Fruit fly (Drosophila melanogaster) whole organism, embryonic: Measurements from ENCODE around the gene Hsp110.

Experiments used
- Abd-B ChIP-seq: fragments of 200-800 bp; sonication (Bioruptor generic); optimal IDR thresholded peaks from 2 replicates; lab custom pipeline; 2018; ENCODE audit warnings: missing biosample characterization, mild to moderate bottlenecking, missing genetic modification characterization, moderate library complexity
- Awh ChIP-seq: fragments of 200-800 bp; sonication (Bioruptor generic); IDR thresholded peaks from 2 replicates; pipeline ENCODE4, ENCODE4 v1.3.6; 2022; ENCODE audit warnings: missing biosample characterization, missing genetic modification characterization
- B-H2 ChIP-seq: fragments of 200-800 bp; sonication (Bioruptor generic); optimal IDR thresholded peaks from 2 replicates; lab custom pipeline; 2018; ENCODE audit warnings: missing biosample characterization, mild to moderate bottlenecking, missing genetic modification characterization
- Bgb ChIP-seq: fragments of 200-800 bp; sonication (Bioruptor generic); IDR thresholded peaks from 2 replicates; pipeline ENCODE4 v1.3.6; 2022; ENCODE audit warnings: missing biosample characterization, missing genetic modification characterization; ENCODE audit not compliant: partially characterized antibody
- CG10431 ChIP-seq: fragments of 200-800 bp; sonication (Bioruptor generic); optimal IDR thresholded peaks from 3 replicates; lab custom pipeline; 2018; ENCODE audit warnings: missing biosample characterization, mild to moderate bottlenecking, missing genetic modification characterization
- CG11085 ChIP-seq: fragments of 200-800 bp; sonication (Bioruptor generic); IDR thresholded peaks from 2 replicates; pipeline ENCODE4 v1.3.6; 2022; ENCODE audit warnings: missing biosample characterization, missing genetic modification characterization
- CG11093 ChIP-seq: fragments of 200-800 bp; sonication (Bioruptor generic); IDR thresholded peaks from 3 replicates; pipeline ENCODE4 v1.3.6; 2022; ENCODE audit warnings: missing biosample characterization, missing genetic modification characterization
- CG11247 ChIP-seq: fragments of 200-800 bp; sonication (Bioruptor generic); IDR thresholded peaks from 2 replicates; pipeline ENCODE4 v1.3.6; 2022; ENCODE audit warnings: missing biosample characterization, missing genetic modification characterization
- CG12659 ChIP-seq: fragments of 200-800 bp; sonication (Bioruptor generic); optimal IDR thresholded peaks from 3 replicates; lab custom pipeline; 2017; ENCODE audit warnings: mild to moderate bottlenecking, missing biosample characterization, missing genetic modification reagents, missing genetic modification characterization
- CG12942 ChIP-seq: fragments of 200-800 bp; sonication (Bioruptor generic); optimal IDR thresholded peaks from 3 replicates; lab custom pipeline; 2016; ENCODE audit warnings: missing biosample characterization, missing genetic modification characterization
- CG13775 ChIP-seq: fragments of 200-800 bp; sonication (Bioruptor generic); optimal IDR thresholded peaks from 3 replicates; lab custom pipeline; 2017; ENCODE audit warnings: missing biosample characterization, mild to moderate bottlenecking, missing genetic modification characterization
- CG1792 ChIP-seq: fragments of 200-800 bp; sonication (Bioruptor generic); optimal IDR thresholded peaks from 2 replicates; lab custom pipeline; 2016; ENCODE audit warnings: missing biosample characterization, missing genetic modification characterization
- CG2120 ChIP-seq: fragments of 200-800 bp; sonication (Bioruptor generic); optimal IDR thresholded peaks from 3 replicates; lab custom pipeline; 2016; ENCODE audit warnings: missing biosample characterization, missing genetic modification characterization
- CG2712 ChIP-seq: fragments of 200-800 bp; optimal IDR thresholded peaks from 3 replicates; lab custom pipeline; 2019; ENCODE audit warnings: missing biosample characterization, mild to moderate bottlenecking, missing genetic modification characterization, moderate library complexity
- CG31365 ChIP-seq: fragments of 200-800 bp; sonication (Bioruptor generic); optimal IDR thresholded peaks from 2 replicates; lab custom pipeline; 2018; ENCODE audit warnings: missing biosample characterization, mild to moderate bottlenecking, missing genetic modification characterization
- CG34224 ChIP-seq: fragments of 200-800 bp; sonication (Bioruptor generic); IDR thresholded peaks from 3 replicates; pipeline ENCODE4 v1.3.6; 2022; ENCODE audit warnings: missing biosample characterization, missing genetic modification characterization; ENCODE audit not compliant: partially characterized antibody
- CG3847 ChIP-seq: fragments of 200-800 bp; sonication (Bioruptor generic); IDR thresholded peaks from 2 replicates; pipeline ENCODE4 v1.3.6; 2022; ENCODE audit warnings: missing biosample characterization, missing genetic modification characterization
- CG6791 ChIP-seq: fragments of 200-800 bp; sonication (Bioruptor generic); IDR thresholded peaks from 3 replicates; pipeline ENCODE4 v1.3.6; 2022; ENCODE audit warnings: missing biosample characterization, missing genetic modification characterization; ENCODE audit not compliant: partially characterized antibody
- CG7556 ChIP-seq: fragments of 200-800 bp; sonication (Bioruptor generic); optimal IDR thresholded peaks from 2 replicates; lab custom pipeline; 2017; ENCODE audit warnings: missing biosample characterization, mild to moderate bottlenecking, missing genetic modification characterization
- CG8290 ChIP-seq, 3 experiments: fragments of 200-800 bp; sonication (Bioruptor generic); optimal IDR thresholded peaks; 2 replicates each; lab custom pipeline; 2016 to 2019; ENCODE audit warnings: missing biosample characterization in 3 of 3, missing genetic modification characterization in 3 of 3, mild to moderate bottlenecking in 2 of 3, moderate library complexity in 1 of 3
- CG8478 ChIP-seq: fragments of >200 bp; optimal IDR thresholded peaks from 2 replicates; lab custom pipeline; 2018
- Chrac-16 ChIP-seq: fragments of 200-800 bp; sonication (Bioruptor generic); optimal IDR thresholded peaks from 3 replicates; lab custom pipeline; 2016; ENCODE audit warnings: missing biosample characterization, missing genetic modification characterization
- Dbx ChIP-seq: fragments of 200-800 bp; sonication (Bioruptor generic); IDR thresholded peaks from 3 replicates; pipeline ENCODE4 v1.3.6; 2022; ENCODE audit warnings: missing biosample characterization, missing genetic modification characterization
- Ets97D ChIP-seq: fragments of 200-800 bp; sonication (Bioruptor generic); optimal IDR thresholded peaks from 3 replicates; lab custom pipeline; 2016; ENCODE audit warnings: missing biosample characterization, missing genetic modification characterization
- Fer1 ChIP-seq: fragments of 200-800 bp; sonication (Bioruptor generic); optimal IDR thresholded peaks from 2 replicates; lab custom pipeline; 2017; ENCODE audit warnings: missing biosample characterization, mild to moderate bottlenecking, missing genetic modification characterization
- Jarid2 ChIP-seq: fragments of 200-800 bp; sonication (Bioruptor generic); optimal IDR thresholded peaks from 3 replicates; lab custom pipeline; 2017; ENCODE audit warnings: mild to moderate bottlenecking, missing biosample characterization, missing genetic modification reagents, missing genetic modification characterization
- Lpt ChIP-seq: fragments of >200 bp; optimal IDR thresholded peaks from 2 replicates; lab custom pipeline; 2018; ENCODE audit warnings: missing biosample characterization, missing genetic modification characterization
- NK7.1 ChIP-seq: fragments of 200-800 bp; sonication (Bioruptor generic); optimal IDR thresholded peaks from 3 replicates; lab custom pipeline; 2016; ENCODE audit warnings: missing biosample characterization, missing genetic modification characterization
- Nf-YB ChIP-seq: fragments of 200-800 bp; sonication (Bioruptor generic); optimal IDR thresholded peaks from 3 replicates; lab custom pipeline; 2019; ENCODE audit warnings: missing biosample characterization, mild to moderate bottlenecking, missing genetic modification characterization, moderate library complexity
- YL-1 ChIP-seq: fragments of 200-800 bp; sonication (Bioruptor generic); optimal IDR thresholded peaks from 3 replicates; lab custom pipeline; 2017; ENCODE audit warnings: missing biosample characterization, mild to moderate bottlenecking, missing genetic modification characterization
- cwo ChIP-seq: fragments of 200-800 bp; sonication (Bioruptor generic); optimal IDR thresholded peaks from 3 replicates; lab custom pipeline; 2017; ENCODE audit warnings: missing biosample characterization, missing genetic modification characterization, mild to moderate bottlenecking, moderate library complexity, missing genetic modification reagents
- da ChIP-seq: fragments of 200-800 bp; sonication (Bioruptor generic); optimal IDR thresholded peaks from 2 replicates; lab custom pipeline; 2016; ENCODE audit warnings: missing biosample characterization, missing genetic modification characterization
- dm ChIP-seq: fragments of 200-800 bp; sonication (Bioruptor generic); optimal IDR thresholded peaks from 3 replicates; lab custom pipeline; 2016; ENCODE audit warnings: missing biosample characterization, missing genetic modification characterization
- dmrt99B ChIP-seq: fragments of 200-800 bp; sonication (Bioruptor generic); optimal IDR thresholded peaks from 2 replicates; lab custom pipeline; 2018; ENCODE audit warnings: missing biosample characterization, mild to moderate bottlenecking, missing genetic modification characterization, moderate library complexity
- fru ChIP-seq: fragments of >200 bp; optimal IDR thresholded peaks from 2 replicates; lab custom pipeline; 2017
- grau ChIP-seq: fragments of 200-800 bp; optimal IDR thresholded peaks from 3 replicates; lab custom pipeline; 2019; ENCODE audit warnings: missing biosample characterization, mild to moderate bottlenecking, missing genetic modification characterization, moderate library complexity
- ham ChIP-seq: fragments of 200-800 bp; sonication (Bioruptor generic); IDR thresholded peaks from 2 replicates; pipeline ENCODE4 v1.3.6; 2022; ENCODE audit warnings: missing biosample characterization, missing genetic modification characterization
- lab ChIP-seq: fragments of 200-800 bp; sonication (Bioruptor generic); optimal IDR thresholded peaks from 3 replicates; lab custom pipeline; 2017; ENCODE audit warnings: missing biosample characterization, missing genetic modification characterization, mild to moderate bottlenecking, moderate library complexity, missing genetic modification reagents
- nerfin-2 ChIP-seq: fragments of 200-800 bp; sonication (Bioruptor generic); IDR thresholded peaks from 2 replicates; pipeline ENCODE4 v1.3.6; 2022; ENCODE audit warnings: missing biosample characterization, missing genetic modification characterization; ENCODE audit not compliant: partially characterized antibody
- rib ChIP-seq: fragments of 200-800 bp; sonication (Bioruptor generic); IDR thresholded peaks from 2 replicates; pipeline ENCODE4 v1.3.6; 2022; ENCODE audit warnings: missing biosample characterization, missing genetic modification characterization
- row ChIP-seq: fragments of 200-800 bp; sonication (Bioruptor generic); IDR thresholded peaks from 3 replicates; pipeline ENCODE4 v1.3.6; 2022; ENCODE audit warnings: missing biosample characterization, missing genetic modification characterization
- sc ChIP-seq, 3 experiments: fragments of >200 bp in 2 of 3; fragments of 200-800 bp in 1 of 3; sonication (Bioruptor generic) in 1 of 3; optimal IDR thresholded peaks; 2 replicates in 2 of 3; 3 replicates in 1 of 3; lab custom pipeline; 2017; ENCODE audit warnings: mild to moderate bottlenecking in 1 of 3, missing biosample characterization in 1 of 3, missing genetic modification characterization in 1 of 3, missing genetic modification reagents in 1 of 3
- sob ChIP-seq: fragments of 200-800 bp; sonication (Bioruptor generic); IDR thresholded peaks from 2 replicates; pipeline ENCODE4 v1.3.6; 2022; ENCODE audit warnings: missing biosample characterization, missing genetic modification characterization
- sug ChIP-seq: fragments of 200-800 bp; optimal IDR thresholded peaks from 2 replicates; lab custom pipeline; 2019; ENCODE audit warnings: missing biosample characterization, mild to moderate bottlenecking, missing genetic modification characterization, moderate library complexity
- trh ChIP-seq: fragments of 200-800 bp; sonication (Bioruptor generic); optimal IDR thresholded peaks from 2 replicates; lab custom pipeline; 2016; ENCODE audit warnings: missing biosample characterization, missing genetic modification characterization
- wdn ChIP-seq: fragments of 200-800 bp; sonication (Bioruptor generic); IDR thresholded peaks from 2 replicates; pipeline ENCODE4 v1.3.6; 2022; ENCODE audit warnings: missing biosample characterization, missing genetic modification characterization
- wek ChIP-seq: fragments of 200-800 bp; sonication (Bioruptor generic); optimal IDR thresholded peaks from 3 replicates; lab custom pipeline; 2018; ENCODE audit warnings: missing biosample characterization, mild to moderate bottlenecking, missing genetic modification characterization, moderate library complexity
- wor ChIP-seq: fragments of 200-800 bp; sonication (Bioruptor generic); IDR thresholded peaks from 2 replicates; pipeline ENCODE4 v1.3.6; 2022; ENCODE audit warnings: missing biosample characterization, missing genetic modification characterization
- zen ChIP-seq: fragments of 200-800 bp; sonication (Bioruptor generic); optimal IDR thresholded peaks from 3 replicates; lab custom pipeline; 2018; ENCODE audit warnings: missing biosample characterization, mild to moderate bottlenecking, missing genetic modification characterization, moderate library complexity
- zfh2 ChIP-seq: fragments of 200-800 bp; sonication (Bioruptor generic); optimal IDR thresholded peaks from 2 replicates; lab custom pipeline; 2016; ENCODE audit warnings: missing biosample characterization, missing genetic modification characterization

Gene Hsp110

dm6 chr3L:14004041-14004407 is 32.8 kb upstream of the Hsp110 start (continued):
- peak; percentile 55 for TF ChIP-seq CG12659 (GFP tag; lab: Kevin White, UChicago)
- TF ChIP-seq wor, result no peak
- peak; percentile 42; the same call in 1 of the 2 replicates for TF ChIP-seq nerfin-2 (GFP tag; lab: Robert Waterston, UW)
- TF ChIP-seq sob (GFP tag; lab: Robert Waterston, UW), result 0 out of 2 replicates have a peak, but pooled peaks have one; percentile 33
- TF ChIP-seq Jarid2 (GFP tag; lab: Kevin White, UChicago), result no peak
- TF ChIP-seq da, result no peak
- TF ChIP-seq grau, result peak; percentile 20
- peak; percentile 21 for TF ChIP-seq cwo
- TF ChIP-seq Abd-B (GFP tag; lab: Kevin White, UChicago), result no peak
- no peak for TF ChIP-seq Fer1 (GFP tag; lab: Kevin White, UChicago)
- peak; percentile 74 for TF ChIP-seq B-H2 (GFP tag; lab: Kevin White, UChicago)
- TF ChIP-seq wdn, result peak; percentile 33; the same call in 1 of the 2 replicates
- TF ChIP-seq ham (GFP tag; lab: Robert Waterston, UW), result no peak
- no peak for TF ChIP-seq zfh2 (GFP tag; lab: Kevin White, UChicago)
- TF ChIP-seq Awh (GFP tag; lab: Robert Waterston, UW), result no peak
- peak; percentile 5; the same call in 1 of the 2 replicates for TF ChIP-seq CG3847 (GFP tag; lab: Robert Waterston, UW)
- peak; percentile 1 for TF ChIP-seq dmrt99B (tag; lab: Kevin White, UChicago)
- no peak for TF ChIP-seq Chrac-16 (GFP tag; lab: Kevin White, UChicago)
- TF ChIP-seq CG1792 (GFP tag; lab: Kevin White, UChicago), result no peak
- peak; percentile 74 for TF ChIP-seq CG8478 (lab: Kevin White, UChicago)
- peak; percentile 46; the same call in 2 of the 3 replicates for TF ChIP-seq CG34224 (GFP tag; lab: Robert Waterston, UW)
- TF ChIP-seq NK7.1 (GFP tag; lab: Kevin White, UChicago), result no peak
- TF ChIP-seq Nf-YB, result peak; percentile 12
- TF ChIP-seq dm (GFP tag; lab: Kevin White, UChicago), result peak; percentile 41
- peak; percentile 61; the same call in 2 of the 3 replicates for TF ChIP-seq Dbx (GFP tag; lab: Robert Waterston, UW)
- no peak for TF ChIP-seq Lpt (GFP tag; lab: Kevin White, UChicago)
- no peak for TF ChIP-seq CG2712 (tag; lab: Kevin White, UChicago)
- TF ChIP-seq fru, result no peak
- TF ChIP-seq sc (optimal IDR thresholded peaks at IDR 0.05; lab: Kevin White, UChicago), result no peak
- no peak for TF ChIP-seq sc (GFP tag; optimal IDR thresholded peaks at IDR 0.05; lab: Kevin White, UChicago)
- TF ChIP-seq zen (tag; lab: Kevin White, UChicago), result no peak
- TF ChIP-seq CG6791 (GFP tag; lab: Robert Waterston, UW), result 0 out of 3 replicates have a peak, but pooled peaks have one; percentile 16
- peak; percentile 40; the same call in 1 of the 2 replicates for TF ChIP-seq CG11247 (GFP tag; lab: Robert Waterston, UW)
- TF ChIP-seq CG11085 (GFP tag; lab: Robert Waterston, UW), result no peak
- TF ChIP-seq CG2120 (GFP tag; lab: Kevin White, UChicago), result no peak
- TF ChIP-seq Ets97D (GFP tag; lab: Kevin White, UChicago), result peak; percentile 75
- peak; percentile 4 for TF ChIP-seq CG13775 (GFP tag; lab: Kevin White, UChicago)
- TF ChIP-seq CG11093, result peak; percentile 27; the same call in 1 of the 3 replicates
- peak; percentile 20 for TF ChIP-seq lab (GFP tag; lab: Kevin White, UChicago)
- 0 out of 2 replicates have a peak, but pooled peaks have one; percentile 44 for TF ChIP-seq Bgb (GFP tag; lab: Robert Waterston, UW)
- TF ChIP-seq wek (GFP tag; lab: Kevin White, UChicago), result peak; percentile 11
- TF ChIP-seq CG7556 (GFP tag; lab: Kevin White, UChicago), result no peak
- no peak for TF ChIP-seq CG8290 (GFP tag; optimal IDR thresholded peaks at IDR 0.05; lab: Kevin White, UChicago)
- peak; percentile 62 to 69 for TF ChIP-seq CG8290 (tag; optimal IDR thresholded peaks at IDR 0.05; lab: Kevin White, UChicago)
- TF ChIP-seq sug, result peak; percentile 21
- no peak for TF ChIP-seq CG31365 (tag; lab: Kevin White, UChicago)
- TF ChIP-seq CG10431 (GFP tag; lab: Kevin White, UChicago), result peak; percentile 48
- no peak; the same call in 2 of the 3 replicates for TF ChIP-seq row (GFP tag; lab: Robert Waterston, UW)
- TF ChIP-seq trh, result no peak
- TF ChIP-seq YL-1 (GFP tag; lab: Kevin White, UChicago), result peak; percentile 92
- TF ChIP-seq rib (GFP tag; lab: Robert Waterston, UW), result peak; percentile 98
- no peak for TF ChIP-seq CG12942 (GFP tag; lab: Kevin White, UChicago)
